Worm (Caenorhabditis elegans) whole organism, L2 larva: ENCODE data around the gene C29E4.15.
A peak's percentile ranks its signal among the peaks of the same experiment; 100 is the strongest.

Source experiments
- C34F6.9 ChIP-seq: fragments of 150-350 bp; optimal IDR thresholded peaks from 2 replicates; lab custom pipeline; 2014; ENCODE audit warnings: missing biosample characterization, missing genetic modification characterization
- F13H6.1 ChIP-seq: sonication (generic microtip); optimal IDR thresholded peaks from 2 replicates; lab custom pipeline; 2016; ENCODE audit warnings: missing genetic modification characterization, missing compliant biosample characterization
- R02D3.7 ChIP-seq: fragments of 150-350 bp; optimal IDR thresholded peaks from 2 replicates; lab custom pipeline; 2014; ENCODE audit warnings: missing biosample characterization, missing genetic modification characterization
- Y55F3AM.14 ChIP-seq: fragments of 200-800 bp; sonication (Bioruptor generic); optimal IDR thresholded peaks from 2 replicates; lab custom pipeline; 2018; ENCODE audit warnings: mild to moderate bottlenecking, missing genetic modification characterization, missing compliant biosample characterization
- ZK546.5 ChIP-seq: sonication (generic microtip); optimal IDR thresholded peaks from 2 replicates; lab custom pipeline; 2017; ENCODE audit warnings: missing biosample characterization, missing genetic modification characterization
- alr-1 ChIP-seq: fragments of 150-350 bp; optimal IDR thresholded peaks from 2 replicates; lab custom pipeline; 2014; ENCODE audit warnings: missing biosample characterization, missing genetic modification characterization
- aly-2 ChIP-seq: fragments of 150-350 bp; optimal IDR thresholded peaks from 2 replicates; lab custom pipeline; 2014; ENCODE audit warnings: missing biosample characterization, missing genetic modification characterization
- ama-1 ChIP-seq: fragments of 150-350 bp; optimal IDR thresholded peaks from 2 replicates; lab custom pipeline; 2018; ENCODE audit warnings: inconsistent platforms
- blmp-1 ChIP-seq: sonication (generic microtip); optimal IDR thresholded peaks from 2 replicates; lab custom pipeline; 2017; ENCODE audit warnings: missing genetic modification characterization, mild to moderate bottlenecking, missing compliant biosample characterization, antibody characterized with exemption, moderate library complexity; ENCODE audit not compliant: insufficient read depth
- ceh-16 ChIP-seq: fragments of 150-350 bp; optimal IDR thresholded peaks from 2 replicates; lab custom pipeline; 2014; ENCODE audit warnings: missing biosample characterization, missing genetic modification characterization
- ceh-82 ChIP-seq: fragments of 150-350 bp; optimal IDR thresholded peaks from 2 replicates; lab custom pipeline; 2014; ENCODE audit warnings: missing biosample characterization, missing genetic modification characterization
- crh-2 ChIP-seq: sonication (generic microtip); optimal IDR thresholded peaks from 2 replicates; lab custom pipeline; 2017; ENCODE audit warnings: missing biosample characterization, missing genetic modification characterization
- dmd-4 ChIP-seq: sonication (generic microtip); optimal IDR thresholded peaks from 2 replicates; lab custom pipeline; 2017; ENCODE audit warnings: missing biosample characterization, missing genetic modification characterization
- egl-27 ChIP-seq: sonication (generic microtip); optimal IDR thresholded peaks from 3 replicates; lab custom pipeline; 2017; ENCODE audit warnings: missing biosample characterization, missing genetic modification reagents, missing genetic modification characterization
- elt-1 ChIP-seq: fragments of 150-350 bp; optimal IDR thresholded peaks from 2 replicates; lab custom pipeline; 2014; ENCODE audit warnings: missing biosample characterization, missing genetic modification characterization
- elt-3 ChIP-seq: sonication (generic microtip); optimal IDR thresholded peaks from 2 replicates; lab custom pipeline; 2017; ENCODE audit warnings: missing biosample characterization, missing genetic modification characterization
- fos-1 ChIP-seq: fragments of 150-350 bp; optimal IDR thresholded peaks from 2 replicates; lab custom pipeline; 2014; ENCODE audit warnings: missing biosample characterization, missing genetic modification characterization
- gmeb-1 ChIP-seq: fragments of 150-350 bp; optimal IDR thresholded peaks from 2 replicates; lab custom pipeline; 2014; ENCODE audit warnings: missing biosample characterization, missing genetic modification characterization
- lin-11 ChIP-seq: fragments of 150-350 bp; sonication (generic microtip); optimal IDR thresholded peaks from 2 replicates; lab custom pipeline; 2014; ENCODE audit warnings: missing biosample characterization, missing genetic modification characterization, inconsistent platforms, mixed read lengths
- lin-13 ChIP-seq: fragments of 150-350 bp; optimal IDR thresholded peaks from 2 replicates; lab custom pipeline; 2014; ENCODE audit warnings: missing biosample characterization, missing genetic modification reagents, missing genetic modification characterization
- lin-39 ChIP-seq: fragments of 150-350 bp; optimal IDR thresholded peaks from 2 replicates; lab custom pipeline; 2014; ENCODE audit warnings: missing biosample characterization, missing genetic modification reagents, missing genetic modification characterization
- lsy-2 ChIP-seq, 2 experiments: fragments of 150-350 bp in 1 of 2; sonication (generic microtip) in 1 of 2; optimal IDR thresholded peaks; 2 replicates each; lab custom pipeline; 2014 to 2017; ENCODE audit warnings: missing biosample characterization in 2 of 2, missing genetic modification characterization in 2 of 2
- mab-5 ChIP-seq: fragments of 150-350 bp; optimal IDR thresholded peaks from 2 replicates; lab custom pipeline; 2014; ENCODE audit warnings: missing biosample characterization, missing genetic modification characterization
- mbf-1 ChIP-seq: sonication (generic microtip); optimal IDR thresholded peaks from 2 replicates; lab custom pipeline; 2017; ENCODE audit warnings: missing biosample characterization, missing genetic modification characterization
- mdl-1 ChIP-seq, 2 experiments: fragments of 150-350 bp in 1 of 2; sonication (generic microtip) in 1 of 2; optimal IDR thresholded peaks; 2 replicates each; lab custom pipeline; 2017; ENCODE audit warnings: missing biosample characterization in 2 of 2, missing genetic modification characterization in 2 of 2
- nhr-10 ChIP-seq: sonication (generic microtip); optimal IDR thresholded peaks from 2 replicates; lab custom pipeline; 2017; ENCODE audit warnings: missing biosample characterization, missing genetic modification characterization
- nhr-11 ChIP-seq: fragments of 150-350 bp; optimal IDR thresholded peaks from 2 replicates; lab custom pipeline; 2014; ENCODE audit warnings: missing biosample characterization, missing genetic modification characterization
- nhr-12 ChIP-seq: fragments of 150-350 bp; optimal IDR thresholded peaks from 2 replicates; lab custom pipeline; 2014; ENCODE audit warnings: missing biosample characterization, missing genetic modification characterization
- nhr-129 ChIP-seq: fragments of 150-350 bp; optimal IDR thresholded peaks from 2 replicates; lab custom pipeline; 2014; ENCODE audit warnings: missing biosample characterization, missing genetic modification characterization
- nhr-21 ChIP-seq: fragments of 150-350 bp; optimal IDR thresholded peaks from 2 replicates; lab custom pipeline; 2014; ENCODE audit warnings: missing biosample characterization, missing genetic modification characterization
- nhr-23 ChIP-seq: fragments of 150-350 bp; optimal IDR thresholded peaks from 2 replicates; lab custom pipeline; 2014; ENCODE audit warnings: missing biosample characterization, missing genetic modification reagents, missing genetic modification characterization
- nhr-237 ChIP-seq: fragments of 150-350 bp; optimal IDR thresholded peaks from 2 replicates; lab custom pipeline; 2014; ENCODE audit warnings: missing biosample characterization, missing genetic modification characterization
- nhr-25 ChIP-seq: fragments of 150-350 bp; sonication (generic microtip); optimal IDR thresholded peaks from 3 replicates; lab custom pipeline; 2014; ENCODE audit warnings: missing biosample characterization, missing genetic modification characterization
- nhr-6 ChIP-seq: fragments of 150-350 bp; optimal IDR thresholded peaks from 2 replicates; lab custom pipeline; 2014; ENCODE audit warnings: missing biosample characterization, missing genetic modification characterization
- nhr-77 ChIP-seq: fragments of 150-350 bp; optimal IDR thresholded peaks from 2 replicates; lab custom pipeline; 2014; ENCODE audit warnings: missing biosample characterization, missing genetic modification characterization
- peb-1 ChIP-seq: fragments of 150-350 bp; optimal IDR thresholded peaks from 2 replicates; lab custom pipeline; 2014; ENCODE audit warnings: missing biosample characterization, missing genetic modification characterization
- sem-4 ChIP-seq: fragments of 150-350 bp; optimal IDR thresholded peaks from 2 replicates; lab custom pipeline; 2014; ENCODE audit warnings: missing biosample characterization, missing genetic modification reagents, missing genetic modification characterization
- skn-1 ChIP-seq: sonication (generic microtip); optimal IDR thresholded peaks from 2 replicates; lab custom pipeline; 2017; ENCODE audit warnings: missing biosample characterization, missing genetic modification characterization
- sma-3 ChIP-seq: sonication (generic microtip); optimal IDR thresholded peaks from 2 replicates; lab custom pipeline; 2016; ENCODE audit warnings: missing genetic modification reagents, missing genetic modification characterization, missing compliant biosample characterization
- sma-9 ChIP-seq, 2 experiments: fragments of 150-350 bp in 1 of 2; sonication (generic microtip) in 1 of 2; optimal IDR thresholded peaks; 2 replicates each; lab custom pipeline; 2014 to 2016; ENCODE audit warnings: missing genetic modification characterization in 2 of 2, mild to moderate bottlenecking in 1 of 2, missing biosample characterization in 1 of 2, missing compliant biosample characterization in 1 of 2, missing genetic modification reagents in 1 of 2, moderate library complexity in 1 of 2
- snpc-4 ChIP-seq: fragments of 150-350 bp; optimal IDR thresholded peaks from 2 replicates; lab custom pipeline; 2014; ENCODE audit warnings: missing biosample characterization, missing genetic modification characterization
- unc-39 ChIP-seq: fragments of 150-350 bp; optimal IDR thresholded peaks from 2 replicates; lab custom pipeline; 2014; ENCODE audit warnings: missing biosample characterization, missing genetic modification characterization
- unc-55 ChIP-seq: fragments of 150-350 bp; sonication (generic microtip); optimal IDR thresholded peaks from 3 replicates; lab custom pipeline; 2014; ENCODE audit warnings: missing biosample characterization, missing genetic modification reagents, missing genetic modification characterization
- unc-62 ChIP-seq: fragments of 150-350 bp; optimal IDR thresholded peaks from 2 replicates; lab custom pipeline; 2014; ENCODE audit warnings: missing biosample characterization, missing genetic modification reagents, missing genetic modification characterization
- zag-1 ChIP-seq: fragments of 150-350 bp; optimal IDR thresholded peaks from 2 replicates; lab custom pipeline; 2014; ENCODE audit warnings: missing biosample characterization, missing genetic modification characterization
- ztf-1 ChIP-seq: fragments of 200-800 bp; sonication (Bioruptor generic); conservative IDR thresholded peaks from 2 replicates; pipeline ENCODE4 v1.3.6; 2022; ENCODE audit warnings: missing genetic modification characterization, missing compliant biosample characterization
- ztf-11 ChIP-seq: sonication (generic microtip); optimal IDR thresholded peaks from 2 replicates; lab custom pipeline; 2017; ENCODE audit warnings: missing biosample characterization, missing genetic modification characterization
- ztf-4 ChIP-seq: fragments of 150-350 bp; optimal IDR thresholded peaks from 2 replicates; lab custom pipeline; 2014; ENCODE audit warnings: missing biosample characterization, missing genetic modification characterization

C29E4.15 gene

DNA sequence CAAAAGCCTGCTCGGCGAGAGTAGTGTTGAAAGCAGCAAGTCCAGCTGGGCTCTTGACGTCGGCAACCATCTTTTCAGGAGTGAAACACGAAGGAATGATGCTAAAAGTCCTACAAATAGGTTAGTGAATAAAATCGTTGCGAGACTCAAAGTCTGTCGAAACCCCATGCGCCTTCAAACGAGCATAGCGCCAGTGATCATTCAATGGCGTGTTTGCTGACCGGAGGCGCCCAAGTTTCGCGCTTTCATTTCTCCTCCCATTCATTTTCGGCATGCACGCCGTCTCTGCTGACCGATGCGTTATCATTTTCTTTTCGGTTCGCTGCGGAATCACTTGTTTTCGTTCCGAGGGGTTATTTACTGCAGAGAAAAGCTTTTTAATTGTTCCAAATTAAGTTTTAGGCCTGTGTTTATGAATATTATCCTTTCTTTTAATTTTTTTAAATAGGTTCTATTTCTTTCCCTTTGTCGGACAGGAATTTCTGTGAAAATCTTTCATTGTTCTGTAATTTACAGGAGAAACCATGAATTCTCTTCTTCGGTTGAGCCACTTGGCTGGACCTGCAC is 20.9 kb downstream of the C29E4.15 start, which contains the start of the genes eef-1B.1 and aco-2:
TSS of gene eef-1B.1 (minus strand) at position 186 of the 567 bp plus-strand sequence.
TSS of gene aco-2 (plus strand) at position 517 of the 567 bp plus-strand sequence.
- peak; percentile 90 for TF ChIP-seq lin-11 (tag; lab: Kevin White, UChicago)
- peak; percentile 47 for TF ChIP-seq ZK546.5 (tag; lab: Kevin White, UChicago)
- TF ChIP-seq nhr-6 = peak; percentile 27
- peak; percentile 56 for TF ChIP-seq ceh-16
- no peak for TF ChIP-seq dmd-4 (tag; lab: Kevin White, UChicago)
- TF ChIP-seq mdl-1 (tag; optimal IDR thresholded peaks at IDR 0.05; lab: Kevin White, UChicago) = peak in 1 of 2 experiments; percentile 61
- peak; percentile 87 for TF ChIP-seq egl-27 (tag; lab: Kevin White, UChicago)
- no peak for TF ChIP-seq ama-1 (lab: Kevin White, UChicago)
- TF ChIP-seq nhr-12 (tag; lab: Kevin White, UChicago) = peak; percentile 28
- peak; percentile 50 for TF ChIP-seq R02D3.7 (tag; lab: Kevin White, UChicago)
- TF ChIP-seq ceh-82 (tag; lab: Kevin White, UChicago) = no peak
- TF ChIP-seq lsy-2 (tag; optimal IDR thresholded peaks at IDR 0.05; lab: Kevin White, UChicago) = peak; percentile 86 to 95
- no peak for TF ChIP-seq nhr-10 (tag; lab: Kevin White, UChicago)
- peak; percentile 82 for TF ChIP-seq blmp-1
- no peak for TF ChIP-seq ztf-1
- TF ChIP-seq unc-62 (GFP tag; lab: Kevin White, UChicago) = peak; percentile 26
- TF ChIP-seq ztf-4 (tag; lab: Kevin White, UChicago) = peak; percentile 55
- TF ChIP-seq zag-1 (tag; lab: Kevin White, UChicago) = peak; percentile 52
- TF ChIP-seq crh-2 (tag; lab: Kevin White, UChicago) = peak; percentile 93
- TF ChIP-seq elt-1 (tag; lab: Kevin White, UChicago) = no peak
- peak; percentile 36 for TF ChIP-seq Y55F3AM.14 (GFP tag; lab: Kevin White, UChicago)
- TF ChIP-seq unc-39 (tag; lab: Kevin White, UChicago) = no peak
- TF ChIP-seq peb-1 (tag; lab: Kevin White, UChicago) = no peak
- peak; percentile 94 for TF ChIP-seq sma-3
- no peak for TF ChIP-seq elt-3
- peak; percentile 80 for TF ChIP-seq nhr-77 (tag; lab: Kevin White, UChicago)
- TF ChIP-seq gmeb-1 = peak; percentile 93
- TF ChIP-seq snpc-4 (tag; lab: Kevin White, UChicago) = peak; percentile 73
- TF ChIP-seq skn-1 (tag; lab: Kevin White, UChicago) = peak; percentile 52
- peak; percentile 93 for TF ChIP-seq nhr-129 (tag; lab: Kevin White, UChicago)
- no peak for TF ChIP-seq lin-39
- no peak for TF ChIP-seq alr-1
- peak; percentile 97 for TF ChIP-seq unc-55 (GFP tag; lab: Kevin White, UChicago)
- no peak for TF ChIP-seq mbf-1
- no peak for TF ChIP-seq nhr-23 (tag; lab: Kevin White, UChicago)
- TF ChIP-seq lin-13 (GFP tag; lab: Kevin White, UChicago) = peak; percentile 89
- TF ChIP-seq nhr-237 = no peak
- TF ChIP-seq ztf-11 (tag; lab: Kevin White, UChicago) = no peak
- TF ChIP-seq mab-5 (tag; lab: Kevin White, UChicago) = peak; percentile 86
- peak; percentile 94 for TF ChIP-seq nhr-21
- TF ChIP-seq fos-1 (tag; lab: Kevin White, UChicago) = peak; percentile 80
- TF ChIP-seq nhr-11 = no peak
- peak; percentile 95 for TF ChIP-seq sma-9 (GFP tag; optimal IDR thresholded peaks at IDR 0.05; lab: Kevin White, UChicago)
- TF ChIP-seq sma-9 (tag; optimal IDR thresholded peaks at IDR 0.05; lab: Kevin White, UChicago) = no peak
- TF ChIP-seq nhr-25 (tag; lab: Kevin White, UChicago) = peak; percentile 94
- TF ChIP-seq aly-2 = no peak
- TF ChIP-seq sem-4 (tag; lab: Kevin White, UChicago) = peak; percentile 75
- TF ChIP-seq F13H6.1 (tag; lab: Kevin White, UChicago) = peak; percentile 90
- peak; percentile 92 for TF ChIP-seq C34F6.9 (tag; lab: Kevin White, UChicago)
